Worm (Caenorhabditis elegans) whole organism, L2 larva: ENCODE measurements around the gene mpst-3.
A peak's percentile ranks its signal among the peaks of the same experiment; 100 is the strongest.

Experiments used
- C34F6.9 ChIP-seq: fragments of 150-350 bp; optimal IDR thresholded peaks from 2 replicates; lab custom pipeline; 2014; ENCODE audit warnings: missing biosample characterization, missing genetic modification characterization
- F13H6.1 ChIP-seq: sonication (generic microtip); optimal IDR thresholded peaks from 2 replicates; lab custom pipeline; 2016; ENCODE audit warnings: missing genetic modification characterization, missing compliant biosample characterization
- R02D3.7 ChIP-seq: fragments of 150-350 bp; optimal IDR thresholded peaks from 2 replicates; lab custom pipeline; 2014; ENCODE audit warnings: missing biosample characterization, missing genetic modification characterization
- Y55F3AM.14 ChIP-seq: fragments of 200-800 bp; sonication (Bioruptor generic); optimal IDR thresholded peaks from 2 replicates; lab custom pipeline; 2018; ENCODE audit warnings: mild to moderate bottlenecking, missing genetic modification characterization, missing compliant biosample characterization
- ZK546.5 ChIP-seq: sonication (generic microtip); optimal IDR thresholded peaks from 2 replicates; lab custom pipeline; 2017; ENCODE audit warnings: missing biosample characterization, missing genetic modification characterization
- alr-1 ChIP-seq: fragments of 150-350 bp; optimal IDR thresholded peaks from 2 replicates; lab custom pipeline; 2014; ENCODE audit warnings: missing biosample characterization, missing genetic modification characterization
- aly-2 ChIP-seq: fragments of 150-350 bp; optimal IDR thresholded peaks from 2 replicates; lab custom pipeline; 2014; ENCODE audit warnings: missing biosample characterization, missing genetic modification characterization
- ama-1 ChIP-seq: fragments of 150-350 bp; optimal IDR thresholded peaks from 2 replicates; lab custom pipeline; 2018; ENCODE audit warnings: inconsistent platforms
- blmp-1 ChIP-seq: sonication (generic microtip); optimal IDR thresholded peaks from 2 replicates; lab custom pipeline; 2017; ENCODE audit warnings: missing genetic modification characterization, mild to moderate bottlenecking, missing compliant biosample characterization, antibody characterized with exemption, moderate library complexity; ENCODE audit not compliant: insufficient read depth
- ceh-16 ChIP-seq: fragments of 150-350 bp; optimal IDR thresholded peaks from 2 replicates; lab custom pipeline; 2014; ENCODE audit warnings: missing biosample characterization, missing genetic modification characterization
- ceh-82 ChIP-seq: fragments of 150-350 bp; optimal IDR thresholded peaks from 2 replicates; lab custom pipeline; 2014; ENCODE audit warnings: missing biosample characterization, missing genetic modification characterization
- crh-2 ChIP-seq: sonication (generic microtip); optimal IDR thresholded peaks from 2 replicates; lab custom pipeline; 2017; ENCODE audit warnings: missing biosample characterization, missing genetic modification characterization
- dmd-4 ChIP-seq: sonication (generic microtip); optimal IDR thresholded peaks from 2 replicates; lab custom pipeline; 2017; ENCODE audit warnings: missing biosample characterization, missing genetic modification characterization
- egl-27 ChIP-seq: sonication (generic microtip); optimal IDR thresholded peaks from 3 replicates; lab custom pipeline; 2017; ENCODE audit warnings: missing biosample characterization, missing genetic modification reagents, missing genetic modification characterization
- elt-1 ChIP-seq: fragments of 150-350 bp; optimal IDR thresholded peaks from 2 replicates; lab custom pipeline; 2014; ENCODE audit warnings: missing biosample characterization, missing genetic modification characterization
- elt-3 ChIP-seq: sonication (generic microtip); optimal IDR thresholded peaks from 2 replicates; lab custom pipeline; 2017; ENCODE audit warnings: missing biosample characterization, missing genetic modification characterization
- fos-1 ChIP-seq: fragments of 150-350 bp; optimal IDR thresholded peaks from 2 replicates; lab custom pipeline; 2014; ENCODE audit warnings: missing biosample characterization, missing genetic modification characterization
- gmeb-1 ChIP-seq: fragments of 150-350 bp; optimal IDR thresholded peaks from 2 replicates; lab custom pipeline; 2014; ENCODE audit warnings: missing biosample characterization, missing genetic modification characterization
- lin-11 ChIP-seq: fragments of 150-350 bp; sonication (generic microtip); optimal IDR thresholded peaks from 2 replicates; lab custom pipeline; 2014; ENCODE audit warnings: missing biosample characterization, missing genetic modification characterization, inconsistent platforms, mixed read lengths
- lin-13 ChIP-seq: fragments of 150-350 bp; optimal IDR thresholded peaks from 2 replicates; lab custom pipeline; 2014; ENCODE audit warnings: missing biosample characterization, missing genetic modification reagents, missing genetic modification characterization
- lin-39 ChIP-seq: fragments of 150-350 bp; optimal IDR thresholded peaks from 2 replicates; lab custom pipeline; 2014; ENCODE audit warnings: missing biosample characterization, missing genetic modification reagents, missing genetic modification characterization
- lsy-2 ChIP-seq, 2 experiments: fragments of 150-350 bp in 1 of 2; sonication (generic microtip) in 1 of 2; optimal IDR thresholded peaks; 2 replicates each; lab custom pipeline; 2014 to 2017; ENCODE audit warnings: missing biosample characterization in 2 of 2, missing genetic modification characterization in 2 of 2
- mab-5 ChIP-seq: fragments of 150-350 bp; optimal IDR thresholded peaks from 2 replicates; lab custom pipeline; 2014; ENCODE audit warnings: missing biosample characterization, missing genetic modification characterization
- mbf-1 ChIP-seq: sonication (generic microtip); optimal IDR thresholded peaks from 2 replicates; lab custom pipeline; 2017; ENCODE audit warnings: missing biosample characterization, missing genetic modification characterization
- mdl-1 ChIP-seq, 2 experiments: fragments of 150-350 bp in 1 of 2; sonication (generic microtip) in 1 of 2; optimal IDR thresholded peaks; 2 replicates each; lab custom pipeline; 2017; ENCODE audit warnings: missing biosample characterization in 2 of 2, missing genetic modification characterization in 2 of 2
- nhr-10 ChIP-seq: sonication (generic microtip); optimal IDR thresholded peaks from 2 replicates; lab custom pipeline; 2017; ENCODE audit warnings: missing biosample characterization, missing genetic modification characterization
- nhr-11 ChIP-seq: fragments of 150-350 bp; optimal IDR thresholded peaks from 2 replicates; lab custom pipeline; 2014; ENCODE audit warnings: missing biosample characterization, missing genetic modification characterization
- nhr-12 ChIP-seq: fragments of 150-350 bp; optimal IDR thresholded peaks from 2 replicates; lab custom pipeline; 2014; ENCODE audit warnings: missing biosample characterization, missing genetic modification characterization
- nhr-129 ChIP-seq: fragments of 150-350 bp; optimal IDR thresholded peaks from 2 replicates; lab custom pipeline; 2014; ENCODE audit warnings: missing biosample characterization, missing genetic modification characterization
- nhr-21 ChIP-seq: fragments of 150-350 bp; optimal IDR thresholded peaks from 2 replicates; lab custom pipeline; 2014; ENCODE audit warnings: missing biosample characterization, missing genetic modification characterization
- nhr-23 ChIP-seq: fragments of 150-350 bp; optimal IDR thresholded peaks from 2 replicates; lab custom pipeline; 2014; ENCODE audit warnings: missing biosample characterization, missing genetic modification reagents, missing genetic modification characterization
- nhr-237 ChIP-seq: fragments of 150-350 bp; optimal IDR thresholded peaks from 2 replicates; lab custom pipeline; 2014; ENCODE audit warnings: missing biosample characterization, missing genetic modification characterization
- nhr-25 ChIP-seq: fragments of 150-350 bp; sonication (generic microtip); optimal IDR thresholded peaks from 3 replicates; lab custom pipeline; 2014; ENCODE audit warnings: missing biosample characterization, missing genetic modification characterization
- nhr-6 ChIP-seq: fragments of 150-350 bp; optimal IDR thresholded peaks from 2 replicates; lab custom pipeline; 2014; ENCODE audit warnings: missing biosample characterization, missing genetic modification characterization
- nhr-77 ChIP-seq: fragments of 150-350 bp; optimal IDR thresholded peaks from 2 replicates; lab custom pipeline; 2014; ENCODE audit warnings: missing biosample characterization, missing genetic modification characterization
- peb-1 ChIP-seq: fragments of 150-350 bp; optimal IDR thresholded peaks from 2 replicates; lab custom pipeline; 2014; ENCODE audit warnings: missing biosample characterization, missing genetic modification characterization
- sem-4 ChIP-seq: fragments of 150-350 bp; optimal IDR thresholded peaks from 2 replicates; lab custom pipeline; 2014; ENCODE audit warnings: missing biosample characterization, missing genetic modification reagents, missing genetic modification characterization
- skn-1 ChIP-seq: sonication (generic microtip); optimal IDR thresholded peaks from 2 replicates; lab custom pipeline; 2017; ENCODE audit warnings: missing biosample characterization, missing genetic modification characterization
- sma-3 ChIP-seq: sonication (generic microtip); optimal IDR thresholded peaks from 2 replicates; lab custom pipeline; 2016; ENCODE audit warnings: missing genetic modification reagents, missing genetic modification characterization, missing compliant biosample characterization
- sma-9 ChIP-seq, 2 experiments: fragments of 150-350 bp in 1 of 2; sonication (generic microtip) in 1 of 2; optimal IDR thresholded peaks; 2 replicates each; lab custom pipeline; 2014 to 2016; ENCODE audit warnings: missing genetic modification characterization in 2 of 2, mild to moderate bottlenecking in 1 of 2, missing biosample characterization in 1 of 2, missing compliant biosample characterization in 1 of 2, missing genetic modification reagents in 1 of 2, moderate library complexity in 1 of 2
- snpc-4 ChIP-seq: fragments of 150-350 bp; optimal IDR thresholded peaks from 2 replicates; lab custom pipeline; 2014; ENCODE audit warnings: missing biosample characterization, missing genetic modification characterization
- unc-39 ChIP-seq: fragments of 150-350 bp; optimal IDR thresholded peaks from 2 replicates; lab custom pipeline; 2014; ENCODE audit warnings: missing biosample characterization, missing genetic modification characterization
- unc-55 ChIP-seq: fragments of 150-350 bp; sonication (generic microtip); optimal IDR thresholded peaks from 3 replicates; lab custom pipeline; 2014; ENCODE audit warnings: missing biosample characterization, missing genetic modification reagents, missing genetic modification characterization
- unc-62 ChIP-seq: fragments of 150-350 bp; optimal IDR thresholded peaks from 2 replicates; lab custom pipeline; 2014; ENCODE audit warnings: missing biosample characterization, missing genetic modification reagents, missing genetic modification characterization
- zag-1 ChIP-seq: fragments of 150-350 bp; optimal IDR thresholded peaks from 2 replicates; lab custom pipeline; 2014; ENCODE audit warnings: missing biosample characterization, missing genetic modification characterization
- ztf-1 ChIP-seq: fragments of 200-800 bp; sonication (Bioruptor generic); conservative IDR thresholded peaks from 2 replicates; pipeline ENCODE4 v1.3.6; 2022; ENCODE audit warnings: missing genetic modification characterization, missing compliant biosample characterization
- ztf-11 ChIP-seq: sonication (generic microtip); optimal IDR thresholded peaks from 2 replicates; lab custom pipeline; 2017; ENCODE audit warnings: missing biosample characterization, missing genetic modification characterization
- ztf-4 ChIP-seq: fragments of 150-350 bp; optimal IDR thresholded peaks from 2 replicates; lab custom pipeline; 2014; ENCODE audit warnings: missing biosample characterization, missing genetic modification characterization

The mpst-3 gene

ce11 chrV:14850530-14850929 is 44.9 kb upstream of the mpst-3 start (continued):
- TF ChIP-seq mdl-1 (tag; optimal IDR thresholded peaks at IDR 0.05; lab: Kevin White, UChicago) = peak in 1 of 2 experiments; percentile 18
- TF ChIP-seq elt-1 (tag; lab: Kevin White, UChicago) = no peak

- TF ChIP-seq mbf-1 (no peak), ama-1 (lab: Kevin White, UChicago) (peak; percentile 19), unc-55 (peak; percentile 72), lin-11 (tag; lab: Kevin White, UChicago) (no peak), ZK546.5 (tag; lab: Kevin White, UChicago) (no peak), elt-3 (tag; lab: Kevin White, UChicago) (no peak), nhr-237 (tag; lab: Kevin White, UChicago) (no peak), dmd-4 (tag; lab: Kevin White, UChicago) (no peak), nhr-25 (tag; lab: Kevin White, UChicago) (no peak), sma-9 (GFP tag; optimal IDR thresholded peaks at IDR 0.05; lab: Kevin White, UChicago) (peak; percentile 71), sma-9 (tag; optimal IDR thresholded peaks at IDR 0.05; lab: Kevin White, UChicago) (no peak), sem-4 (peak; percentile 53), zag-1 (tag; lab: Kevin White, UChicago) (peak; percentile 83), sma-3 (no peak), R02D3.7 (tag; lab: Kevin White, UChicago) (no peak), nhr-129 (peak; percentile 62), crh-2 (tag; lab: Kevin White, UChicago) (no peak), C34F6.9 (tag; lab: Kevin White, UChicago) (peak; percentile 39), nhr-10 (tag; lab: Kevin White, UChicago) (no peak), egl-27 (no peak), gmeb-1 (tag; lab: Kevin White, UChicago) (no peak), nhr-77 (tag; lab: Kevin White, UChicago) (no peak), nhr-23 (tag; lab: Kevin White, UChicago) (no peak), ztf-4 (tag; lab: Kevin White, UChicago) (no peak), unc-62 (GFP tag; lab: Kevin White, UChicago) (no peak), F13H6.1 (tag; lab: Kevin White, UChicago) (peak; percentile 48), aly-2 (tag; lab: Kevin White, UChicago) (no peak), ceh-82 (tag; lab: Kevin White, UChicago) (no peak), unc-39 (tag; lab: Kevin White, UChicago) (no peak), ztf-1 (GFP tag; lab: Robert Waterston, UW) (no peak), lin-13 (GFP tag; lab: Kevin White, UChicago) (no peak), nhr-12 (tag; lab: Kevin White, UChicago) (no peak), ztf-11 (tag; lab: Kevin White, UChicago) (no peak), lsy-2 (tag; optimal IDR thresholded peaks at IDR 0.05; lab: Kevin White, UChicago) (peak; percentile 16 to 31), blmp-1 (tag; lab: Kevin White, UChicago) (no peak), mdl-1 (tag; optimal IDR thresholded peaks at IDR 0.05; lab: Kevin White, UChicago) (peak in 1 of 2 experiments; percentile 12), Y55F3AM.14 (GFP tag; lab: Kevin White, UChicago) (no peak), skn-1 (tag; lab: Kevin White, UChicago) (no peak), nhr-11 (tag; lab: Kevin White, UChicago) (no peak), fos-1 (tag; lab: Kevin White, UChicago) (no peak), lin-39 (tag; lab: Kevin White, UChicago) (no peak), nhr-21 (tag; lab: Kevin White, UChicago) (no peak), peb-1 (no peak), elt-1 (tag; lab: Kevin White, UChicago) (no peak), mab-5 (peak; percentile 43), snpc-4 (tag; lab: Kevin White, UChicago) (no peak), ceh-16 (tag; lab: Kevin White, UChicago) (no peak), nhr-6 (tag; lab: Kevin White, UChicago) (no peak), alr-1 (tag; lab: Kevin White, UChicago) (no peak)
- TF ChIP-seq, all 48 proteins: peak for 11
These were observed 44.2 kb upstream of the mpst-3 start for ce11 chrV:14851206-14851605.
